Worm (Caenorhabditis elegans) whole organism, L3 larva: ENCODE measurements around the gene lgc-17.

Source experiments
- aly-2 ChIP-seq: fragments of 150-350 bp; optimal IDR thresholded peaks from 2 replicates; lab custom pipeline; 2014; ENCODE audit warnings: missing biosample characterization, missing genetic modification characterization
- ama-1 ChIP-seq: fragments of 150-350 bp; optimal IDR thresholded peaks from 2 replicates; lab custom pipeline; 2018
- elt-1 ChIP-seq: fragments of 150-350 bp; optimal IDR thresholded peaks from 2 replicates; lab custom pipeline; 2014; ENCODE audit warnings: missing biosample characterization, missing genetic modification characterization
- elt-2 ChIP-seq: sonication (generic microtip); optimal IDR thresholded peaks from 2 replicates; lab custom pipeline; 2016; ENCODE audit warnings: missing genetic modification reagents, mild to moderate bottlenecking, missing genetic modification characterization, missing compliant biosample characterization
- elt-3 ChIP-seq, 3 experiments: fragments of 150-350 bp in 1 of 3; sonication (generic microtip) in 2 of 3; optimal IDR thresholded peaks; 2 replicates in 2 of 3; 4 replicates in 1 of 3; lab custom pipeline; 2014 to 2017; ENCODE audit warnings: missing biosample characterization in 3 of 3, missing genetic modification characterization in 3 of 3
- eor-1 ChIP-seq, 2 experiments: fragments of 150-350 bp; optimal IDR thresholded peaks; 2 replicates each; lab custom pipeline; 2014 to 2018; ENCODE audit warnings: missing biosample characterization in 2 of 2, missing genetic modification characterization in 2 of 2
- hmg-11 ChIP-seq: sonication (generic microtip); optimal IDR thresholded peaks from 2 replicates; lab custom pipeline; 2016; ENCODE audit warnings: missing genetic modification characterization, missing compliant biosample characterization
- jun-1 ChIP-seq: fragments of 150-350 bp; optimal IDR thresholded peaks from 2 replicates; lab custom pipeline; 2014; ENCODE audit warnings: missing biosample characterization, missing genetic modification reagents, missing genetic modification characterization
- lin-39 ChIP-seq: fragments of 150-350 bp; optimal IDR thresholded peaks from 2 replicates; lab custom pipeline; 2018; ENCODE audit warnings: missing biosample characterization, missing genetic modification reagents, missing genetic modification characterization
- nhr-11 ChIP-seq: fragments of 150-350 bp; optimal IDR thresholded peaks from 2 replicates; lab custom pipeline; 2014; ENCODE audit warnings: missing biosample characterization, missing genetic modification characterization
- nhr-12 ChIP-seq: fragments of 150-350 bp; optimal IDR thresholded peaks from 2 replicates; lab custom pipeline; 2014; ENCODE audit warnings: missing biosample characterization, missing genetic modification characterization
- nhr-237 ChIP-seq: fragments of 150-350 bp; optimal IDR thresholded peaks from 2 replicates; lab custom pipeline; 2014; ENCODE audit warnings: missing biosample characterization, missing genetic modification characterization
- nhr-25 ChIP-seq: sonication (generic microtip); optimal IDR thresholded peaks from 2 replicates; lab custom pipeline; 2017; ENCODE audit warnings: missing biosample characterization, missing genetic modification characterization
- nhr-43 ChIP-seq: sonication (generic microtip); optimal IDR thresholded peaks from 2 replicates; lab custom pipeline; 2016; ENCODE audit warnings: mild to moderate bottlenecking, missing genetic modification characterization, missing compliant biosample characterization; ENCODE audit not compliant: poor library complexity, severe bottlenecking
- nhr-77 ChIP-seq: fragments of 150-350 bp; optimal IDR thresholded peaks from 2 replicates; lab custom pipeline; 2014; ENCODE audit warnings: missing biosample characterization, missing genetic modification characterization
- pha-4 ChIP-seq: fragments of 150-350 bp; optimal IDR thresholded peaks from 2 replicates; lab custom pipeline; 2014; ENCODE audit warnings: missing biosample characterization, missing genetic modification reagents, missing genetic modification characterization
- pqm-1 ChIP-seq: fragments of 150-350 bp; optimal IDR thresholded peaks from 2 replicates; lab custom pipeline; 2017; ENCODE audit warnings: missing biosample characterization, missing genetic modification characterization, inconsistent platforms
- sea-2 ChIP-seq: fragments of 150-350 bp; sonication (generic microtip); optimal IDR thresholded peaks from 4 replicates; lab custom pipeline; 2014; ENCODE audit warnings: missing biosample characterization, missing genetic modification reagents, missing genetic modification characterization
- tbx-2 ChIP-seq: sonication (generic microtip); optimal IDR thresholded peaks from 2 replicates; lab custom pipeline; 2016; ENCODE audit warnings: mild to moderate bottlenecking, missing genetic modification characterization, missing compliant biosample characterization

Gene lgc-17

ce11 chrX:12171631-12172348, 50.4 kb downstream of the lgc-17 start, which contains the start of gene F57G12.1 (continued):
- TF ChIP-seq tbx-2 (tag; lab: Kevin White, UChicago) (peak; percentile 5), nhr-11 (tag; lab: Kevin White, UChicago) (peak; percentile 56), pha-4 (tag; lab: Kevin White, UChicago) (peak; percentile 85), lin-39 (tag; lab: Kevin White, UChicago) (peak; percentile 97), ama-1 (lab: Kevin White, UChicago) (peak; percentile 81), nhr-43 (tag; lab: Kevin White, UChicago) (peak; percentile 37), elt-3 (tag; optimal IDR thresholded peaks at IDR 0.05; lab: Kevin White, UChicago) (no peak), hmg-11 (peak; percentile 93)

ce11 chrX:12172482-12173134, 51.2 kb downstream of the lgc-17 start:
- TF ChIP-seq elt-2 (tag; lab: Kevin White, UChicago) = peak; percentile 94
- TF ChIP-seq nhr-25 = peak; percentile 55
- peak; percentile 70 for TF ChIP-seq pqm-1 (tag; lab: Kevin White, UChicago)
- TF ChIP-seq nhr-77 (tag; lab: Kevin White, UChicago) = no peak
- no peak for TF ChIP-seq nhr-43 (tag; lab: Kevin White, UChicago)
- no peak for TF ChIP-seq eor-1 (tag; optimal IDR thresholded peaks at IDR 0.05; lab: Kevin White, UChicago)
- TF ChIP-seq pha-4 (tag; lab: Kevin White, UChicago) = peak; percentile 9
- TF ChIP-seq elt-1 (tag; lab: Kevin White, UChicago) = peak; percentile 90
- no peak for TF ChIP-seq nhr-237 (tag; lab: Kevin White, UChicago)
- no peak for TF ChIP-seq aly-2 (tag; lab: Kevin White, UChicago)
- TF ChIP-seq jun-1 (tag; lab: Kevin White, UChicago) = peak; percentile 46
- no peak for TF ChIP-seq nhr-12 (tag; lab: Kevin White, UChicago)

ce11 chrX:12173989-12174388, 52.6 kb downstream of the lgc-17 start:
- TF ChIP-seq sea-2 (GFP tag; lab: Kevin White, UChicago) (no peak), pqm-1 (tag; lab: Kevin White, UChicago) (peak; percentile 35), elt-2 (tag; lab: Kevin White, UChicago) (peak; percentile 40)
